Fruit fly (Drosophila melanogaster) whole organism, wandering third instar larva: ENCODE data around the gene AGO2.

Experiments used
- Abd-B ChIP-seq: fragments of >200 bp; optimal IDR thresholded peaks from 2 replicates; lab custom pipeline; 2017; ENCODE audit warnings: missing biosample characterization, missing genetic modification characterization
- CG32264 ChIP-seq: fragments of 200-800 bp; sonication (Bioruptor generic); optimal IDR thresholded peaks from 2 replicates; lab custom pipeline; 2016; ENCODE audit warnings: missing biosample characterization, missing genetic modification characterization
- CG9705 ChIP-seq: fragments of 200-800 bp; sonication (Bioruptor generic); optimal IDR thresholded peaks from 2 replicates; lab custom pipeline; 2018; ENCODE audit warnings: missing biosample characterization, mild to moderate bottlenecking, missing genetic modification characterization
- CrebA ChIP-seq: fragments of 200-800 bp; sonication (Bioruptor generic); optimal IDR thresholded peaks from 2 replicates; lab custom pipeline; 2016; ENCODE audit warnings: missing biosample characterization, mild to moderate bottlenecking, missing genetic modification characterization, borderline replicate concordance
- Dfd ChIP-seq: fragments of >200 bp; optimal IDR thresholded peaks from 2 replicates; lab custom pipeline; 2017; ENCODE audit warnings: missing biosample characterization, missing genetic modification characterization
- Dif ChIP-seq: fragments of 200-275, 200-300 bp; sonication (Bioruptor generic); optimal IDR thresholded peaks from 2 replicates; lab custom pipeline; 2018; ENCODE audit warnings: missing biosample characterization, missing genetic modification characterization; ENCODE audit not compliant: partially characterized antibody
- GATAd ChIP-seq: sonication (Bioruptor generic); optimal IDR thresholded peaks from 2 replicates; lab custom pipeline; 2016; ENCODE audit warnings: missing biosample characterization, missing genetic modification characterization
- HLH106 ChIP-seq: fragments of 200-800 bp; optimal IDR thresholded peaks from 3 replicates; lab custom pipeline; 2019; ENCODE audit warnings: missing biosample characterization, mild to moderate bottlenecking, missing genetic modification characterization, moderate library complexity
- Hr78 ChIP-seq: fragments of >200 bp; optimal IDR thresholded peaks from 2 replicates; lab custom pipeline; 2017; ENCODE audit warnings: missing biosample characterization, missing genetic modification characterization
- Hr83 ChIP-seq: fragments of 200-300 bp; sonication (Bioruptor generic); optimal IDR thresholded peaks from 2 replicates; lab custom pipeline; 2016; ENCODE audit warnings: missing biosample characterization, mild to moderate bottlenecking, missing genetic modification characterization, moderate library complexity; ENCODE audit not compliant: poor library complexity, severe bottlenecking
- Jra ChIP-seq: sonication (Bioruptor generic); optimal IDR thresholded peaks from 2 replicates; lab custom pipeline; 2016; ENCODE audit warnings: missing biosample characterization, missing genetic modification characterization
- Mio ChIP-seq: sonication (Bioruptor generic); optimal IDR thresholded peaks from 2 replicates; lab custom pipeline; 2016; ENCODE audit warnings: missing biosample characterization, missing genetic modification characterization
- Myc ChIP-seq: fragments of >200 bp; optimal IDR thresholded peaks from 2 replicates; lab custom pipeline; 2017
- N ChIP-seq: fragments of >200 bp; optimal IDR thresholded peaks from 2 replicates; lab custom pipeline; 2018; ENCODE audit warnings: missing biosample characterization, missing external identifiers, missing genetic modification characterization
- OdsH ChIP-seq: fragments of 200-800 bp; sonication (Bioruptor generic); optimal IDR thresholded peaks from 2 replicates; lab custom pipeline; 2016; ENCODE audit warnings: missing biosample characterization, mild to moderate bottlenecking, missing genetic modification characterization
- Rel ChIP-seq, 2 experiments: fragments of 200-800 bp; sonication (Bioruptor generic) in 1 of 2; optimal IDR thresholded peaks; 2 replicates in 1 of 2; 3 replicates in 1 of 2; lab custom pipeline; 2016 to 2019; ENCODE audit warnings: mild to moderate bottlenecking in 2 of 2, missing biosample characterization in 2 of 2, missing genetic modification characterization in 2 of 2, moderate library complexity in 1 of 2
- Sp1 ChIP-seq: fragments of 200-800 bp; sonication (Bioruptor generic); optimal IDR thresholded peaks from 3 replicates; lab custom pipeline; 2019; ENCODE audit warnings: missing biosample characterization, mild to moderate bottlenecking, missing genetic modification characterization, moderate library complexity
- Vsx2 ChIP-seq: fragments of 200-300, 225-300 bp; sonication (Bioruptor generic); optimal IDR thresholded peaks from 2 replicates; lab custom pipeline; 2018; ENCODE audit warnings: missing biosample characterization, missing genetic modification characterization; ENCODE audit not compliant: partially characterized antibody
- brk ChIP-seq: fragments of 200-800 bp; sonication (Bioruptor generic); optimal IDR thresholded peaks from 2 replicates; lab custom pipeline; 2016; ENCODE audit warnings: missing biosample characterization, mild to moderate bottlenecking, missing genetic modification characterization
- dl ChIP-seq, 2 experiments: fragments of 175-275, 200-275 bp in 1 of 2; fragments of 200-275 bp in 1 of 2; sonication (Bioruptor generic); optimal IDR thresholded peaks; lab custom pipeline; 2018; ENCODE audit warnings: mild to moderate bottlenecking in 2 of 2, missing biosample characterization in 2 of 2, missing genetic modification characterization in 2 of 2, moderate library complexity in 2 of 2; ENCODE audit not compliant: partially characterized antibody in 2 of 2, insufficient read depth in 1 of 2
- dmrt93B ChIP-seq: fragments of 200-800 bp; sonication (Bioruptor generic); optimal IDR thresholded peaks from 2 replicates; lab custom pipeline; 2018; ENCODE audit warnings: missing biosample characterization, mild to moderate bottlenecking, missing genetic modification characterization
- dsf ChIP-seq: sonication (Bioruptor generic); optimal IDR thresholded peaks from 2 replicates; lab custom pipeline; 2016; ENCODE audit warnings: missing biosample characterization, missing genetic modification characterization, borderline replicate concordance
- foxo ChIP-seq, 2 experiments: fragments of 200-800 bp; sonication (Bioruptor generic); optimal IDR thresholded peaks; 2 replicates in 1 of 2; 3 replicates in 1 of 2; lab custom pipeline; 2016 to 2017; ENCODE audit warnings: missing biosample characterization in 2 of 2, missing genetic modification characterization in 2 of 2
- fru ChIP-seq: fragments of 200-800 bp; sonication (Bioruptor generic); optimal IDR thresholded peaks from 3 replicates; lab custom pipeline; 2016; ENCODE audit warnings: missing biosample characterization, mild to moderate bottlenecking, missing genetic modification characterization
- h ChIP-seq: fragments of 200-800 bp; sonication (Bioruptor generic); optimal IDR thresholded peaks from 3 replicates; lab custom pipeline; 2016; ENCODE audit warnings: missing biosample characterization, mild to moderate bottlenecking, missing genetic modification characterization
- lola ChIP-seq: fragments of >200 bp; optimal IDR thresholded peaks from 2 replicates; lab custom pipeline; 2017; ENCODE audit warnings: missing biosample characterization, missing genetic modification characterization
- pan ChIP-seq: fragments of >200 bp; optimal IDR thresholded peaks from 2 replicates; lab custom pipeline; 2017
- psq ChIP-seq: fragments of 200-800 bp; sonication (Bioruptor generic); optimal IDR thresholded peaks from 3 replicates; lab custom pipeline; 2017; ENCODE audit warnings: missing biosample characterization, mild to moderate bottlenecking, missing genetic modification characterization, moderate library complexity
- rgr ChIP-seq: fragments of 200-800 bp; sonication (Bioruptor generic); optimal IDR thresholded peaks from 3 replicates; lab custom pipeline; 2016; ENCODE audit warnings: missing biosample characterization, mild to moderate bottlenecking, missing genetic modification characterization
- sv ChIP-seq: fragments of 200-800 bp; sonication (Bioruptor generic); optimal IDR thresholded peaks from 3 replicates; lab custom pipeline; 2016; ENCODE audit warnings: missing biosample characterization, missing genetic modification characterization
- tai ChIP-seq: sonication (Bioruptor generic); optimal IDR thresholded peaks from 2 replicates; lab custom pipeline; 2016; ENCODE audit warnings: missing biosample characterization, missing genetic modification characterization
- usp ChIP-seq: fragments of >200 bp; optimal IDR thresholded peaks from 2 replicates; lab custom pipeline; 2017; ENCODE audit warnings: missing biosample characterization, missing genetic modification characterization
- woc ChIP-seq: sonication (Bioruptor generic); optimal IDR thresholded peaks from 2 replicates; lab custom pipeline; 2016; ENCODE audit warnings: missing biosample characterization, mild to moderate bottlenecking, missing genetic modification characterization

Gene AGO2

DNA sequence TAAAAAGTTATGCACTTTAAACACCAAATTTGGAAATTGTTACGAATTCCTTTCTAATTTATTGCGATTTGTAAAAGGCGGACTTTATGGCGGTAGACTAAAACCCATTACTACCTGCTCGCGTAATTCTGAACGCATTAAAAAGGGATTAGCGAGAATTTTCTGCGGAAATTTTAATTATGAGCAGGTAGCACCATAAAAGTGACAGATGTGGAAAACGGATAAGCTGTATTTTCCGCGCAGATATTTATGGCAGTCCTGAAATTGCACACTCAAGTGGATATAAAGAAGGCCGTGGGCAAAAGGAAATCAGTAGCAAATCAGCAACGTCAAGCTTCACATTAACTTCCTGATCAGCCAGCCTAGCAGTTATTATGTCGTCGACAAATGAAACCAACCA lies 45.2 kb upstream of the AGO2 start, which contains the start of gene Z600:
Z600 (plus strand) TSS at position 312 of the 400 bp plus-strand sequence.
- no peak for TF ChIP-seq HLH106 (tag; lab: Kevin White, UChicago)
- no peak for TF ChIP-seq fru
- no peak for TF ChIP-seq Rel (GFP tag; optimal IDR thresholded peaks at IDR 0.05; lab: Kevin White, UChicago)
- TF ChIP-seq Rel (tag; optimal IDR thresholded peaks at IDR 0.05; lab: Kevin White, UChicago) = no peak
- TF ChIP-seq h = no peak
- TF ChIP-seq Vsx2 (GFP tag; lab: Kevin White, UChicago) = no peak
- no peak for TF ChIP-seq OdsH (GFP tag; lab: Kevin White, UChicago)
- TF ChIP-seq, all 38 proteins: peak for 0

DNA sequence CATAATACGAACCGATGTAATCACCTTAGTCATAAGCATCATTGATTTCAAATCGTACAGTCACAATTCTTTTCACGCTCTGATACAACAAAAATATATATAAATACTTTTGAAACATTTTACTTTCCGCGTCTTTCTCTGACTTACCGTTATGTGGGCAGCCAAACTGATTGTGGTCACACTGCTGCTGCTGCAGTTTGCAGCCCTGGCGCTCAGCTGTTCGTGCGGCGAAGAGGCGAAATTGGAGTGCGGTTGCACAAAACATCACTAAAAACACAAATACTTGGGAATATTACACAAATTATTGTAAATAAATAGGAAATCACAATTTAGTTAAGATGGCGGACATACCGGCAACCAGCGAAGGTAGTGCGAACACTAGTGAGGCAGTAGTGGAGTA lies 44.5 kb upstream of the AGO2 start, which contains the start of the genes gdl and gdl-ORF39:
gdl (plus strand) TSS at position 48 of the 400 bp plus-strand sequence.
gdl-ORF39 (plus strand) TSS at position 48 of the 400 bp plus-strand sequence.
- TF ChIP-seq Dif (GFP tag; lab: Kevin White, UChicago) = no peak
- no peak for TF ChIP-seq tai
- no peak for TF ChIP-seq usp (GFP tag; lab: Kevin White, UChicago)
- no peak for TF ChIP-seq pan (lab: Kevin White, UChicago)
- no peak for TF ChIP-seq lola (GFP tag; lab: Kevin White, UChicago)
- TF ChIP-seq CG32264 (GFP tag; lab: Kevin White, UChicago) = no peak
- no peak for TF ChIP-seq Vsx2 (GFP tag; lab: Kevin White, UChicago)
- no peak for TF ChIP-seq Rel (GFP tag; optimal IDR thresholded peaks at IDR 0.05; lab: Kevin White, UChicago)
- no peak for TF ChIP-seq Rel (tag; optimal IDR thresholded peaks at IDR 0.05; lab: Kevin White, UChicago)

DNA sequence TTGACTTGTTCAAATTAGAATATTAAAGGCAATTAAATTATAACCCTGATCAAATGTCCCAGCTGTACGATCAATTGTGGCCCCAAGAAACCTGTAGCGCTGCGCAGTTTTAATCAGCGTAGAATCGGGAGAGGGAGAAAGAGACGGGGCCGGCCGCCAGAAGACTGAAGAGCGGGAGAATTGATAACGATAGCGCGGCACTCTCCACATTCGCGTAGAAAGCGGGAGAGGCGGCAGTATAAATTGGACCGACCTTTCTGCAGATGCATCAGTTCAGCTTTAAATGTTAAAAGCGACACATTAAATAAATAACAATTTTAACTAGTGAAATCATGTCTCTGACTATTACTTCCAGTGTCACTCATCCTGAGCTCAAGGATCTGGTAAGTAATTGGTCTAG lies 43.1 kb upstream of the AGO2 start, which contains the start of gene MsrA:
MsrA (plus strand) TSS at position 266 of the 400 bp plus-strand sequence.
- TF ChIP-seq brk (GFP tag; lab: Kevin White, UChicago) (no peak), h (peak; percentile 28), Hr83 (GFP tag; lab: Kevin White, UChicago) (no peak), usp (GFP tag; lab: Kevin White, UChicago) (no peak), sv (GFP tag; lab: Kevin White, UChicago) (no peak), Vsx2 (GFP tag; lab: Kevin White, UChicago) (no peak), Dfd (GFP tag; lab: Kevin White, UChicago) (no peak), CG9705 (no peak), foxo (GFP tag; optimal IDR thresholded peaks at IDR 0.05; lab: Kevin White, UChicago) (no peak), Mio (GFP tag; lab: Kevin White, UChicago) (no peak), rgr (GFP tag; lab: Kevin White, UChicago) (peak; percentile 9), dmrt93B (no peak), fru (no peak), Sp1 (GFP tag; lab: Kevin White, UChicago) (peak; percentile 25), Myc (lab: Kevin White, UChicago) (no peak), Rel (GFP tag; optimal IDR thresholded peaks at IDR 0.05; lab: Kevin White, UChicago) (no peak), Rel (tag; optimal IDR thresholded peaks at IDR 0.05; lab: Kevin White, UChicago) (no peak), psq (GFP tag; lab: Kevin White, UChicago) (no peak), Jra (no peak), Abd-B (GFP tag; lab: Kevin White, UChicago) (no peak), woc (GFP tag; lab: Kevin White, UChicago) (no peak), HLH106 (tag; lab: Kevin White, UChicago) (no peak), dsf (no peak), N (GFP tag; lab: Kevin White, UChicago) (no peak), GATAd (no peak), Dif (GFP tag; lab: Kevin White, UChicago) (peak; percentile 81), Hr78 (no peak), CrebA (GFP tag; lab: Kevin White, UChicago) (no peak), lola (GFP tag; lab: Kevin White, UChicago) (no peak), OdsH (GFP tag; lab: Kevin White, UChicago) (peak; percentile 16), CG32264 (GFP tag; lab: Kevin White, UChicago) (no peak), dl (GFP tag; optimal IDR thresholded peaks at IDR 0.05; lab: Kevin White, UChicago; ENCODE audit: insufficient read depth in 1 of 2, partially characterized antibody in 2 of 2) (peak; percentile 74 to 84), tai (no peak), pan (lab: Kevin White, UChicago) (no peak)
- TF ChIP-seq, all 38 proteins: peak for 6
